Worm (Caenorhabditis elegans): ENCODE results near the gene B0310.2.

- TF ChIP-seq sptf-1 (tag; optimal IDR thresholded peaks at IDR 0.05): no peak
- no peak for TF ChIP-seq zag-1 (tag; optimal IDR thresholded peaks at IDR 0.05)
- no peak for TF ChIP-seq ets-5 (GFP tag; IDR thresholded peaks at IDR 0.05)
Measured at ce11 chrX:527663-528062, 20.9 kb upstream of the B0310.2 start.

All from whole organism, L1 larva.